Worm (Caenorhabditis elegans) whole organism, L4 larva: ENCODE data around the gene srx-92.

Experiments
- ama-1 ChIP-seq: fragments of 150-350 bp; optimal IDR thresholded peaks from 2 replicates; lab custom pipeline; 2014; ENCODE audit warnings: inconsistent platforms, mixed read lengths
- mdt-29 ChIP-seq: fragments of 200-800 bp; sonication (Bioruptor generic); IDR thresholded peaks from 2 replicates; pipeline ENCODE4 v1.3.6; 2022; ENCODE audit warnings: missing genetic modification reagents, missing genetic modification characterization, missing compliant biosample characterization
- pqm-1 ChIP-seq: sonication (generic microtip); optimal IDR thresholded peaks from 2 replicates; lab custom pipeline; 2017; ENCODE audit warnings: missing biosample characterization, missing genetic modification characterization
- snpc-4 ChIP-seq: fragments of 150-350 bp; optimal IDR thresholded peaks from 2 replicates; lab custom pipeline; 2014; ENCODE audit warnings: missing biosample characterization, missing genetic modification characterization
- unc-130 ChIP-seq: sonication (generic microtip); optimal IDR thresholded peaks from 2 replicates; lab custom pipeline; 2016; ENCODE audit warnings: missing genetic modification reagents, missing genetic modification characterization, missing compliant biosample characterization
- ztf-11 ChIP-seq: fragments of 150-350 bp; optimal IDR thresholded peaks from 2 replicates; lab custom pipeline; 2014; ENCODE audit warnings: missing biosample characterization, missing genetic modification characterization

ce11 chrV:7369578-7369977, 44.4 kb upstream of the srx-92 start, which contains the start of gene srj-14:
- TF ChIP-seq snpc-4 (tag; lab: Kevin White, UChicago) (no peak), pqm-1 (tag; lab: Kevin White, UChicago) (no peak), mdt-29 (GFP tag; lab: Robert Waterston, UW) (no peak), ama-1 (lab: Kevin White, UChicago) (no peak), ztf-11 (tag; lab: Kevin White, UChicago) (no peak), unc-130 (GFP tag; lab: Kevin White, UChicago) (no peak)
